Worm (Caenorhabditis elegans): ENCODE measurements around the gene F45F2.10.

DNA sequence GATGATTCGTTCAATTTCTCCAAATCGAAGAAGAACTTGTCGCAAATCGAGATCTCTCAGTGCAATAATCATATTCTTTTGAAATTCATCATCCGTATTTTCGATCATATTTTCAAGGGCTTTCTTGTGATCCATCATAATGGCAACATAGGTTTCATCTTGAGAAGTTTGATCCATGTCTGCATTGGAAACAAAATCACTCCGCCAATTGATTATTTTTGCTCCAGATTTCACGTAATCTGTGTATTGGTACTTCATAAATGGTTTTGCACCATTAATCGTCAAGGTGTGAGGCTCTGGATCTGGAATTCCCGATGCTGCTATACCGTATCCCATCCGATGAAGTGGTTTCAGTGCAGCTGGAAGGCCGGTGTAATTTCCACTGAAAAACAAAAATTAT lies 2.2 kb downstream of the F45F2.10 start:
- TF ChIP-seq dao-5 (tag; optimal IDR thresholded peaks at IDR 0.05): no peak
- TF ChIP-seq him-1 (tag; optimal IDR thresholded peaks at IDR 0.05): no peak
- no peak for TF ChIP-seq W03F9.2 (tag; optimal IDR thresholded peaks at IDR 0.05)
